Fruit fly (Drosophila melanogaster) whole organism, embryonic: ENCODE results near the gene CG43880.

Experiments
- ATbp ChIP-seq: fragments of 200-800 bp; sonication (Bioruptor generic); optimal IDR thresholded peaks from 2 replicates; lab custom pipeline; 2017; ENCODE audit warnings: missing biosample characterization, mild to moderate bottlenecking, missing genetic modification characterization, missing genetic modification reagents
- Aef1 ChIP-seq: fragments of 200-800 bp; sonication (Bioruptor generic); IDR thresholded peaks from 3 replicates; pipeline ENCODE4 v1.3.6; 2022; ENCODE audit warnings: missing biosample characterization, missing genetic modification characterization
- Atf6 ChIP-seq: fragments of 200-800 bp; sonication (Bioruptor generic); IDR thresholded peaks from 2 replicates; pipeline ENCODE4 v1.3.6; 2022; ENCODE audit warnings: missing biosample characterization, missing genetic modification characterization
- B-H1 ChIP-seq: fragments of 200-800 bp; sonication (Bioruptor generic); IDR thresholded peaks from 3 replicates; pipeline ENCODE4 v1.3.6; 2022; ENCODE audit warnings: missing biosample characterization, missing genetic modification characterization
- Bdp1 ChIP-seq: fragments of 200-800 bp; sonication (Bioruptor generic); optimal IDR thresholded peaks from 3 replicates; lab custom pipeline; 2016; ENCODE audit warnings: missing biosample characterization, missing genetic modification characterization
- CG10274 ChIP-seq: fragments of 200-800 bp; sonication (Bioruptor generic); optimal IDR thresholded peaks from 3 replicates; lab custom pipeline; 2017; ENCODE audit warnings: missing biosample characterization, mild to moderate bottlenecking, missing genetic modification characterization
- CG10431 ChIP-seq: fragments of 200-800 bp; sonication (Bioruptor generic); optimal IDR thresholded peaks from 3 replicates; lab custom pipeline; 2018; ENCODE audit warnings: missing biosample characterization, mild to moderate bottlenecking, missing genetic modification characterization
- CG12104 ChIP-seq: fragments of 200-800 bp; sonication (Bioruptor generic); optimal IDR thresholded peaks from 3 replicates; lab custom pipeline; 2016; ENCODE audit warnings: missing biosample characterization, missing genetic modification characterization
- CG13424 ChIP-seq: fragments of 200-800 bp; sonication (Bioruptor generic); optimal IDR thresholded peaks from 2 replicates; lab custom pipeline; 2019; ENCODE audit warnings: missing biosample characterization, mild to moderate bottlenecking, missing genetic modification characterization, moderate library complexity
- CG13894 ChIP-seq: fragments of 200-800 bp; sonication (Bioruptor generic); optimal IDR thresholded peaks from 3 replicates; lab custom pipeline; 2018; ENCODE audit warnings: missing biosample characterization, mild to moderate bottlenecking, missing genetic modification characterization, moderate library complexity
- CG14441 ChIP-seq: fragments of 200-800 bp; sonication (Bioruptor generic); IDR thresholded peaks from 2 replicates; pipeline ENCODE4 v1.3.6; 2022; ENCODE audit warnings: missing biosample characterization, missing genetic modification characterization
- CG14710 ChIP-seq: fragments of 200-800 bp; sonication (Bioruptor generic); optimal IDR thresholded peaks from 3 replicates; lab custom pipeline; 2019; ENCODE audit warnings: missing biosample characterization, mild to moderate bottlenecking, missing genetic modification characterization, moderate library complexity
- CG2678 ChIP-seq: fragments of 200-800 bp; sonication (Bioruptor generic); optimal IDR thresholded peaks from 3 replicates; lab custom pipeline; 2019; ENCODE audit warnings: missing biosample characterization, mild to moderate bottlenecking, missing genetic modification characterization, moderate library complexity
- CG30020 ChIP-seq: fragments of 200-800 bp; optimal IDR thresholded peaks from 2 replicates; lab custom pipeline; 2019; ENCODE audit warnings: missing biosample characterization, mild to moderate bottlenecking, missing genetic modification characterization, moderate library complexity
- CG31365 ChIP-seq: fragments of 200-800 bp; sonication (Bioruptor generic); optimal IDR thresholded peaks from 2 replicates; lab custom pipeline; 2018; ENCODE audit warnings: missing biosample characterization, mild to moderate bottlenecking, missing genetic modification characterization
- CG32772 ChIP-seq: fragments of 200-800 bp; sonication (Bioruptor generic); IDR thresholded peaks from 2 replicates; pipeline ENCODE4 v1.3.6; 2022; ENCODE audit warnings: missing biosample characterization, missing genetic modification characterization
- CG3838 ChIP-seq: fragments of 200-800 bp; sonication (Bioruptor generic); optimal IDR thresholded peaks from 3 replicates; lab custom pipeline; 2016; ENCODE audit warnings: missing biosample characterization, missing genetic modification characterization
- CG4617 ChIP-seq: fragments of 200-800 bp; sonication (Bioruptor generic); optimal IDR thresholded peaks from 3 replicates; lab custom pipeline; 2016; ENCODE audit warnings: missing biosample characterization, missing genetic modification characterization, borderline replicate concordance
- CG5245 ChIP-seq: fragments of 200-800 bp; sonication (Bioruptor generic); optimal IDR thresholded peaks from 3 replicates; lab custom pipeline; 2016; ENCODE audit warnings: missing biosample characterization, missing genetic modification characterization
- CG6254 ChIP-seq: fragments of 200-800 bp; sonication (Bioruptor generic); optimal IDR thresholded peaks from 3 replicates; lab custom pipeline; 2017; ENCODE audit warnings: mild to moderate bottlenecking, missing biosample characterization, missing genetic modification reagents, missing genetic modification characterization
- CG7928 ChIP-seq: fragments of 200-800 bp; sonication (Bioruptor generic); optimal IDR thresholded peaks from 2 replicates; lab custom pipeline; 2017; ENCODE audit warnings: missing biosample characterization, mild to moderate bottlenecking, missing genetic modification characterization
- CG8765 ChIP-seq: fragments of 200-800 bp; sonication (Bioruptor generic); IDR thresholded peaks from 2 replicates; pipeline ENCODE4 v1.3.6; 2022; ENCODE audit warnings: missing biosample characterization, missing genetic modification characterization
- Dip3 ChIP-seq: fragments of 200-800 bp; sonication (Bioruptor generic); optimal IDR thresholded peaks from 3 replicates; lab custom pipeline; 2016; ENCODE audit warnings: missing biosample characterization, missing genetic modification characterization
- Doc2 ChIP-seq: fragments of 200-800 bp; sonication (Bioruptor generic); IDR thresholded peaks from 2 replicates; pipeline ENCODE4 v1.3.6; 2022; ENCODE audit warnings: missing biosample characterization, missing genetic modification characterization
- Doc3 ChIP-seq: fragments of 200-800 bp; sonication (Bioruptor generic); IDR thresholded peaks from 3 replicates; pipeline ENCODE4 v1.3.6; 2022; ENCODE audit warnings: missing biosample characterization, missing genetic modification characterization; ENCODE audit not compliant: partially characterized antibody
- GATAe ChIP-seq: fragments of 200-800 bp; sonication (Bioruptor generic); conservative IDR thresholded peaks from 2 replicates; pipeline ENCODE4 v1.3.6; 2022; ENCODE audit warnings: missing biosample characterization, missing genetic modification characterization
- H15 ChIP-seq: fragments of 200-800 bp; sonication (Bioruptor generic); IDR thresholded peaks from 3 replicates; pipeline ENCODE4 v1.3.6; 2022; ENCODE audit warnings: missing biosample characterization, missing genetic modification characterization
- HmgZ ChIP-seq: fragments of 200-800 bp; sonication (Bioruptor generic); optimal IDR thresholded peaks from 2 replicates; lab custom pipeline; 2018; ENCODE audit warnings: missing biosample characterization, mild to moderate bottlenecking, missing genetic modification characterization
- Hmr ChIP-seq: fragments of 200-800 bp; sonication (Bioruptor generic); optimal IDR thresholded peaks from 3 replicates; lab custom pipeline; 2017; ENCODE audit warnings: mild to moderate bottlenecking, missing biosample characterization, missing genetic modification reagents, missing genetic modification characterization
- Hmx ChIP-seq: fragments of 200-800 bp; sonication (Bioruptor generic); optimal IDR thresholded peaks from 2 replicates; lab custom pipeline; 2016; ENCODE audit warnings: missing biosample characterization, missing genetic modification characterization
- Lim3 ChIP-seq: fragments of 200-800 bp; sonication (Bioruptor generic); IDR thresholded peaks from 2 replicates; pipeline ENCODE4 v1.3.6; 2022; ENCODE audit warnings: missing biosample characterization, missing genetic modification characterization
- Lpt ChIP-seq: fragments of >200 bp; optimal IDR thresholded peaks from 2 replicates; lab custom pipeline; 2018; ENCODE audit warnings: missing biosample characterization, missing genetic modification characterization
- MESR4 ChIP-seq: fragments of 200-800 bp; sonication (Bioruptor generic); optimal IDR thresholded peaks from 2 replicates; lab custom pipeline; 2018; ENCODE audit warnings: missing biosample characterization, mild to moderate bottlenecking, missing genetic modification characterization, moderate library complexity
- Neu2 ChIP-seq: fragments of 200-800 bp; sonication (Bioruptor generic); optimal IDR thresholded peaks from 3 replicates; lab custom pipeline; 2016; ENCODE audit warnings: missing biosample characterization, missing genetic modification characterization, borderline replicate concordance
- Ptx1 ChIP-seq: fragments of 200-800 bp; sonication (Bioruptor generic); IDR thresholded peaks from 2 replicates; pipeline ENCODE4 v1.3.6; 2022; ENCODE audit warnings: missing biosample characterization, missing genetic modification characterization
- ato ChIP-seq: fragments of 200-800 bp; sonication (Bioruptor generic); IDR thresholded peaks from 2 replicates; pipeline ENCODE4 v1.3.6; 2022; ENCODE audit warnings: missing biosample characterization, missing genetic modification characterization; ENCODE audit not compliant: partially characterized antibody
- bbx ChIP-seq: fragments of 200-800 bp; sonication (Bioruptor generic); IDR thresholded peaks from 2 replicates; pipeline ENCODE4 v1.3.6; 2022; ENCODE audit warnings: missing biosample characterization, missing genetic modification characterization; ENCODE audit not compliant: partially characterized antibody
- disco-r ChIP-seq: fragments of 200-800 bp; sonication (Bioruptor generic); optimal IDR thresholded peaks from 2 replicates; lab custom pipeline; 2016; ENCODE audit warnings: missing biosample characterization, missing genetic modification characterization
- dm ChIP-seq: fragments of 200-800 bp; sonication (Bioruptor generic); optimal IDR thresholded peaks from 3 replicates; lab custom pipeline; 2016; ENCODE audit warnings: missing biosample characterization, missing genetic modification characterization
- dpn ChIP-seq, 2 experiments: fragments of 200-800 bp; sonication (Bioruptor generic); optimal IDR thresholded peaks; 3 replicates each; lab custom pipeline; 2016; ENCODE audit warnings: missing biosample characterization in 2 of 2, missing genetic modification characterization in 2 of 2
- gsb ChIP-seq: fragments of 200-800 bp; sonication (Bioruptor generic); IDR thresholded peaks from 2 replicates; pipeline ENCODE4 v1.3.6; 2022; ENCODE audit warnings: missing biosample characterization, missing genetic modification characterization
- gt ChIP-seq: fragments of 200-800 bp; sonication (Bioruptor generic); IDR thresholded peaks from 2 replicates; pipeline ENCODE4 v1.3.6; 2022; ENCODE audit warnings: missing biosample characterization, missing genetic modification characterization
- ham ChIP-seq: fragments of 200-800 bp; sonication (Bioruptor generic); IDR thresholded peaks from 2 replicates; pipeline ENCODE4 v1.3.6; 2022; ENCODE audit warnings: missing biosample characterization, missing genetic modification characterization
- jing ChIP-seq: fragments of 200-800 bp; sonication (Bioruptor generic); optimal IDR thresholded peaks from 2 replicates; lab custom pipeline; 2018; ENCODE audit warnings: missing biosample characterization, mild to moderate bottlenecking, missing genetic modification characterization
- nau ChIP-seq: fragments of 200-800 bp; sonication (Bioruptor generic); optimal IDR thresholded peaks from 3 replicates; lab custom pipeline; 2017; ENCODE audit warnings: missing biosample characterization, mild to moderate bottlenecking, missing genetic modification characterization, missing genetic modification reagents
- pita ChIP-seq: fragments of 200-800 bp; sonication (Bioruptor generic); optimal IDR thresholded peaks from 2 replicates; lab custom pipeline; 2017; ENCODE audit warnings: missing biosample characterization, mild to moderate bottlenecking, missing genetic modification characterization
- ranshi ChIP-seq: fragments of 200-800 bp; sonication (Bioruptor generic); IDR thresholded peaks from 2 replicates; pipeline ENCODE4 v1.3.6; 2022; ENCODE audit warnings: missing biosample characterization, missing genetic modification characterization
- row ChIP-seq: fragments of 200-800 bp; sonication (Bioruptor generic); IDR thresholded peaks from 3 replicates; pipeline ENCODE4 v1.3.6; 2022; ENCODE audit warnings: missing biosample characterization, missing genetic modification characterization
- sqz ChIP-seq: fragments of 200-800 bp; sonication (Bioruptor generic); optimal IDR thresholded peaks from 3 replicates; lab custom pipeline; 2018; ENCODE audit warnings: missing biosample characterization, mild to moderate bottlenecking, missing genetic modification characterization
- trem ChIP-seq: fragments of 200-800 bp; optimal IDR thresholded peaks from 3 replicates; lab custom pipeline; 2019; ENCODE audit warnings: missing biosample characterization, mild to moderate bottlenecking, missing genetic modification characterization, moderate library complexity
- yki ChIP-seq: fragments of >200 bp; optimal IDR thresholded peaks from 3 replicates; lab custom pipeline; 2018

Gene CG43880

DNA sequence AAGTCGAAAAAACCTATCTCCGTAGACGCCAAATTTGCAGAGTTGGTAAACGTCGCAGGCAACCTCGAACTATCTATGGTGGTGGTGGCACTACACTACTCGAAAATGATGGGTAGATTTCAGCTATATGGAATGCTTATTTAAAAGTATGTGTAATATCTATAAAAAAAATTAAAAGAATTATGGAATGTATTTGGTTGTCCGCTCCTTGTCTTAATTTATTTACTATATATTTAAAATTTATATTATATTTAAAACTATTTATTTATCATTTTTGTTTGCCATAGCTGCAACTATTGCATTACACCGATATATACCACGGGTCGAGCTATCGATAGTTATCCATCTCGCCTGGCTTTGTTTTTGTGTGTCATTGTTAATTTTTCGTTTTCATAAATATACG lies 30.0 kb upstream of the CG43880 start, which contains the start of the genes HP4 and CG8209 (continued):
- TF ChIP-seq CG5245 (GFP tag; lab: Kevin White, UChicago) (peak; percentile 58), Lpt (GFP tag; lab: Kevin White, UChicago) (no peak), CG7928 (no peak), CG10274 (GFP tag; lab: Kevin White, UChicago) (peak; percentile 50), disco-r (GFP tag; lab: Kevin White, UChicago) (no peak), gt (GFP tag; lab: Robert Waterston, UW) (no peak), ato (GFP tag; lab: Robert Waterston, UW) (peak; percentile 86), Aef1 (GFP tag; lab: Robert Waterston, UW) (peak; percentile 74), jing (peak; percentile 38), dm (GFP tag; lab: Kevin White, UChicago) (peak; percentile 12), ATbp (GFP tag; lab: Kevin White, UChicago) (peak; percentile 55), gsb (GFP tag; lab: Robert Waterston, UW) (0 out of 2 replicates have a peak, but pooled peaks have one; percentile 5), MESR4 (GFP tag; lab: Kevin White, UChicago) (peak; percentile 29), Doc2 (GFP tag; lab: Robert Waterston, UW) (no peak), Doc3 (GFP tag; lab: Robert Waterston, UW) (peak; percentile 96), pita (no peak), Bdp1 (GFP tag; lab: Kevin White, UChicago) (no peak), CG8765 (GFP tag; lab: Robert Waterston, UW) (peak; percentile 76), CG10431 (GFP tag; lab: Kevin White, UChicago) (peak; percentile 60), CG13894 (tag; lab: Kevin White, UChicago) (no peak), trem (tag; lab: Kevin White, UChicago) (peak; percentile 85), CG14441 (GFP tag; lab: Robert Waterston, UW) (peak; percentile 84), Hmx (GFP tag; lab: Kevin White, UChicago) (peak; percentile 19), CG14710 (tag; lab: Kevin White, UChicago) (peak; percentile 88), sqz (GFP tag; lab: Kevin White, UChicago) (peak; percentile 48), GATAe (GFP tag; lab: Robert Waterston, UW) (0 out of 2 replicates have a peak, but pooled peaks have one; percentile 26), CG2678 (peak; percentile 88), nau (peak; percentile 60), bbx (GFP tag; lab: Robert Waterston, UW) (peak; percentile 92), HmgZ (tag; lab: Kevin White, UChicago) (peak; percentile 78), Lim3 (no peak), H15 (GFP tag; lab: Robert Waterston, UW) (peak; percentile 76; the same call in 2 of the 3 replicates), CG13424 (tag; lab: Kevin White, UChicago) (peak; percentile 87), row (GFP tag; lab: Robert Waterston, UW) (peak; percentile 95), CG30020 (peak; percentile 77), ranshi (GFP tag; lab: Robert Waterston, UW) (peak; percentile 86), CG32772 (GFP tag; lab: Robert Waterston, UW) (peak; percentile 83), CG12104 (GFP tag; lab: Kevin White, UChicago) (peak; percentile 58), CG3838 (no peak), Dip3 (peak; percentile 41), CG4617 (GFP tag; lab: Kevin White, UChicago) (peak; percentile 45), ham (GFP tag; lab: Robert Waterston, UW) (no peak), Ptx1 (GFP tag; lab: Robert Waterston, UW) (peak; percentile 93), B-H1 (GFP tag; lab: Robert Waterston, UW) (peak; percentile 75; the same call in 2 of the 3 replicates), Neu2 (no peak), Hmr (GFP tag; lab: Kevin White, UChicago) (peak; percentile 88), Atf6 (GFP tag; lab: Robert Waterston, UW) (peak; percentile 75), dpn (GFP tag; optimal IDR thresholded peaks at IDR 0.05; lab: Kevin White, UChicago) (peak; percentile 61 to 86), CG6254 (GFP tag; lab: Kevin White, UChicago) (peak; percentile 59), CG31365 (no peak), yki (lab: Kevin White, UChicago) (no peak)
